Worm (Caenorhabditis elegans) whole organism, L1 larva: ENCODE results near the gene ZK673.11.
A peak's percentile ranks its signal among the peaks of the same experiment; 100 is the strongest.

Source experiments
- C04F5.9 ChIP-seq: sonication (generic microtip); optimal IDR thresholded peaks from 2 replicates; lab custom pipeline; 2016; ENCODE audit warnings: missing genetic modification characterization, missing compliant biosample characterization
- C34B4.2 ChIP-seq: sonication (generic microtip); optimal IDR thresholded peaks from 2 replicates; lab custom pipeline; 2017; ENCODE audit warnings: mild to moderate bottlenecking, missing genetic modification characterization, missing compliant biosample characterization
- F16B12.6 ChIP-seq: fragments of 150-350 bp; optimal IDR thresholded peaks from 2 replicates; lab custom pipeline; 2014; ENCODE audit warnings: missing biosample characterization, missing genetic modification characterization
- aha-1 ChIP-seq: fragments of 150-350 bp; optimal IDR thresholded peaks from 2 replicates; lab custom pipeline; 2014; ENCODE audit warnings: missing biosample characterization, missing genetic modification characterization
- aly-2 ChIP-seq: fragments of 150-350 bp; optimal IDR thresholded peaks from 2 replicates; lab custom pipeline; 2014; ENCODE audit warnings: missing biosample characterization, missing genetic modification characterization
- ama-1 ChIP-seq: fragments of 150-350 bp; optimal IDR thresholded peaks from 2 replicates; lab custom pipeline; 2014
- blmp-1 ChIP-seq: fragments of 150-350 bp; optimal IDR thresholded peaks from 2 replicates; lab custom pipeline; 2014; ENCODE audit warnings: missing biosample characterization, missing genetic modification characterization
- ceh-63 ChIP-seq: fragments of 200-800 bp; sonication (Bioruptor generic); optimal IDR thresholded peaks from 2 replicates; lab custom pipeline; 2018; ENCODE audit warnings: mild to moderate bottlenecking, missing genetic modification characterization, missing compliant biosample characterization
- ceh-88 ChIP-seq: fragments of 200-800 bp; sonication (Bioruptor generic); IDR thresholded peaks from 2 replicates; pipeline ENCODE4 v1.3.6; 2022; ENCODE audit warnings: missing genetic modification characterization, missing compliant biosample characterization
- efl-1 ChIP-seq, 4 experiments: fragments of 150-350 bp; optimal IDR thresholded peaks in 3 of 4; peaks in 1 of 4; 1 replicate in 1 of 4; 2 replicates in 3 of 4; lab custom pipeline; 2014; ENCODE audit warnings: missing biosample characterization in 2 of 4, missing genetic modification characterization in 2 of 4, missing genetic modification reagents in 2 of 4
- egl-27 ChIP-seq, 2 experiments: fragments of 150-350 bp in 1 of 2; sonication (generic microtip); optimal IDR thresholded peaks; 3 replicates each; lab custom pipeline; 2017 to 2018; ENCODE audit warnings: missing biosample characterization in 2 of 2, missing genetic modification characterization in 2 of 2, missing genetic modification reagents in 2 of 2
- elt-2 ChIP-seq: sonication (generic microtip); optimal IDR thresholded peaks from 2 replicates; lab custom pipeline; 2016; ENCODE audit warnings: missing genetic modification characterization, mild to moderate bottlenecking, inconsistent platforms, missing compliant biosample characterization, missing genetic modification reagents
- fkh-10 ChIP-seq: sonication (generic microtip); optimal IDR thresholded peaks from 2 replicates; lab custom pipeline; 2017; ENCODE audit warnings: missing biosample characterization, missing genetic modification reagents, missing genetic modification characterization
- fos-1 ChIP-seq: fragments of 150-350 bp; optimal IDR thresholded peaks from 2 replicates; lab custom pipeline; 2014; ENCODE audit warnings: missing biosample characterization, missing genetic modification characterization
- hlh-4 ChIP-seq: sonication (generic microtip); optimal IDR thresholded peaks from 2 replicates; lab custom pipeline; 2016; ENCODE audit warnings: mild to moderate bottlenecking, missing genetic modification characterization, missing compliant biosample characterization
- jun-1 ChIP-seq: fragments of 150-350 bp; optimal IDR thresholded peaks from 2 replicates; lab custom pipeline; 2014; ENCODE audit warnings: missing biosample characterization, missing genetic modification reagents, missing genetic modification characterization
- lin-14 ChIP-seq: fragments of 200-800 bp; sonication (Bioruptor generic); optimal IDR thresholded peaks from 2 replicates; lab custom pipeline; 2018; ENCODE audit warnings: mild to moderate bottlenecking, missing genetic modification characterization, moderate library complexity, missing compliant biosample characterization
- lin-35 ChIP-seq, 2 experiments: fragments of 150-350 bp; optimal IDR thresholded peaks; 2 replicates each; lab custom pipeline; 2014; ENCODE audit warnings: missing biosample characterization in 2 of 2, missing genetic modification characterization in 2 of 2, missing genetic modification reagents in 2 of 2
- lin-39 ChIP-seq: fragments of 150-350 bp; optimal IDR thresholded peaks from 2 replicates; lab custom pipeline; 2014; ENCODE audit warnings: missing biosample characterization, missing genetic modification reagents, missing genetic modification characterization
- lir-3 ChIP-seq: sonication (generic microtip); optimal IDR thresholded peaks from 2 replicates; lab custom pipeline; 2016; ENCODE audit warnings: mild to moderate bottlenecking, missing genetic modification characterization, moderate library complexity, missing compliant biosample characterization; ENCODE audit not compliant: poor library complexity
- mab-9 ChIP-seq: fragments of 200-800 bp; sonication (Bioruptor generic); IDR thresholded peaks from 2 replicates; pipeline ENCODE4 v1.3.6; 2022; ENCODE audit warnings: missing genetic modification reagents, missing genetic modification characterization, missing compliant biosample characterization
- nhr-12 ChIP-seq: sonication (generic microtip); optimal IDR thresholded peaks from 2 replicates; lab custom pipeline; 2017; ENCODE audit warnings: missing biosample characterization, missing genetic modification characterization
- nhr-71 ChIP-seq: sonication (generic microtip); optimal IDR thresholded peaks from 2 replicates; lab custom pipeline; 2016; ENCODE audit warnings: mild to moderate bottlenecking, missing genetic modification characterization, moderate library complexity, missing compliant biosample characterization
- nhr-76 ChIP-seq: sonication (generic microtip); optimal IDR thresholded peaks from 2 replicates; lab custom pipeline; 2017; ENCODE audit warnings: missing biosample characterization, missing genetic modification characterization
- nhr-77 ChIP-seq: fragments of 150-350 bp; optimal IDR thresholded peaks from 2 replicates; lab custom pipeline; 2014; ENCODE audit warnings: missing biosample characterization, missing genetic modification characterization
- nhr-84 ChIP-seq: sonication (generic microtip); optimal IDR thresholded peaks from 2 replicates; lab custom pipeline; 2017; ENCODE audit warnings: missing biosample characterization, missing genetic modification characterization
- nhr-85 ChIP-seq: sonication (generic microtip); peaks from one replicate; lab custom pipeline; 2016; ENCODE audit warnings: missing genetic modification characterization, inconsistent platforms, missing compliant biosample characterization
- pax-3 ChIP-seq: fragments of 200-800 bp; sonication (Bioruptor generic); optimal IDR thresholded peaks from 2 replicates; lab custom pipeline; 2018; ENCODE audit warnings: mild to moderate bottlenecking, missing genetic modification characterization, moderate library complexity, missing compliant biosample characterization
- skn-1 ChIP-seq: fragments of 150-350 bp; optimal IDR thresholded peaks from 2 replicates; lab custom pipeline; 2014; ENCODE audit warnings: missing biosample characterization, missing genetic modification characterization
- snpc-4 ChIP-seq: fragments of 150-350 bp; optimal IDR thresholded peaks from 2 replicates; lab custom pipeline; 2014; ENCODE audit warnings: missing biosample characterization, missing genetic modification characterization
- snu-23 ChIP-seq: sonication (generic microtip); optimal IDR thresholded peaks from 2 replicates; lab custom pipeline; 2016; ENCODE audit warnings: missing genetic modification characterization, missing compliant biosample characterization
- sup-37 ChIP-seq: fragments of 200-800 bp; sonication (Bioruptor generic); optimal IDR thresholded peaks from 2 replicates; lab custom pipeline; 2018; ENCODE audit warnings: mild to moderate bottlenecking, missing genetic modification characterization, missing compliant biosample characterization
- tbx-2 ChIP-seq: sonication (generic microtip); optimal IDR thresholded peaks from 2 replicates; lab custom pipeline; 2016; ENCODE audit warnings: missing genetic modification characterization, missing compliant biosample characterization
- unc-30 ChIP-seq: sonication (generic microtip); optimal IDR thresholded peaks from 2 replicates; lab custom pipeline; 2017; ENCODE audit warnings: missing biosample characterization, missing genetic modification characterization
- unc-98 ChIP-seq: fragments of 200-800 bp; sonication (Bioruptor generic); IDR thresholded peaks from 2 replicates; pipeline ENCODE4 v1.3.6; 2022; ENCODE audit warnings: missing genetic modification characterization, missing compliant biosample characterization
- zip-4 ChIP-seq: fragments of 200-800 bp; sonication (Bioruptor generic); optimal IDR thresholded peaks from 2 replicates; lab custom pipeline; 2018; ENCODE audit warnings: mild to moderate bottlenecking, missing genetic modification characterization, moderate library complexity, missing compliant biosample characterization

Gene ZK673.11

ce11 chrII:10480043-10480442, 23.0 kb downstream of the ZK673.11 start:
- TF ChIP-seq snu-23 (GFP tag; lab: Kevin White, UChicago) = no peak
- TF ChIP-seq sup-37 (GFP tag; lab: Kevin White, UChicago) = no peak
- no peak for TF ChIP-seq blmp-1 (tag; lab: Kevin White, UChicago)

- no peak for TF ChIP-seq nhr-84 (tag; lab: Kevin White, UChicago)
- TF ChIP-seq nhr-85 (tag; lab: Kevin White, UChicago) = peak; percentile 21
- no peak for TF ChIP-seq fkh-10 (GFP tag; lab: Kevin White, UChicago)
- TF ChIP-seq efl-1 (optimal IDR thresholded peaks at IDR 0.05; lab: Kevin White, UChicago) = no peak
- peak in 1 of 2 experiments; percentile 56 for TF ChIP-seq efl-1 (GFP tag; optimal IDR thresholded peaks at IDR 0.05 in 1 of 2; lab: Kevin White, UChicago)
- TF ChIP-seq nhr-12 (tag; lab: Kevin White, UChicago) = no peak
- no peak for TF ChIP-seq aha-1
- TF ChIP-seq unc-98 (GFP tag; lab: Robert Waterston, UW) = no peak
Observed at ce11 chrII:10481824-10482556, 24.9 kb downstream of the ZK673.11 start, which contains the start of the genes clec-60 and ZK666.11. TSS of gene clec-60 (minus strand) at chrII:10481874. TSS of gene ZK666.11 (plus strand) at chrII:10482522.

ce11 chrII:10482899-10483298, 25.8 kb downstream of the ZK673.11 start:
- no peak for TF ChIP-seq F16B12.6
- no peak for TF ChIP-seq unc-30
- TF ChIP-seq lin-39 (tag; lab: Kevin White, UChicago) = no peak
- no peak for TF ChIP-seq C34B4.2 (tag; lab: Kevin White, UChicago)
- no peak for TF ChIP-seq hlh-4 (tag; lab: Kevin White, UChicago)
- no peak for TF ChIP-seq nhr-71 (tag; lab: Kevin White, UChicago)
- no peak for TF ChIP-seq C04F5.9 (tag; lab: Kevin White, UChicago)
- TF ChIP-seq nhr-76 (tag; lab: Kevin White, UChicago) = no peak
- TF ChIP-seq lir-3 (tag; lab: Kevin White, UChicago) = no peak
- no peak for TF ChIP-seq lin-35 (GFP tag; optimal IDR thresholded peaks at IDR 0.05; lab: Kevin White, UChicago)
- no peak for TF ChIP-seq nhr-77 (tag; lab: Kevin White, UChicago)
- TF ChIP-seq mab-9 (GFP tag; lab: Robert Waterston, UW) = no peak
- no peak for TF ChIP-seq egl-27 (tag; optimal IDR thresholded peaks at IDR 0.05; lab: Kevin White, UChicago)

- no peak for TF ChIP-seq ceh-63 (GFP tag; lab: Kevin White, UChicago)
Observed at ce11 chrII:10483860-10484259, 26.8 kb downstream of the ZK673.11 start.

- TF ChIP-seq skn-1 (tag; lab: Kevin White, UChicago) (no peak), fkh-10 (GFP tag; lab: Kevin White, UChicago) (no peak), elt-2 (tag; lab: Kevin White, UChicago) (peak; percentile 46), efl-1 (optimal IDR thresholded peaks at IDR 0.05; lab: Kevin White, UChicago) (no peak), efl-1 (GFP tag; optimal IDR thresholded peaks at IDR 0.05 in 1 of 2; lab: Kevin White, UChicago) (peak in 1 of 2 experiments; percentile 86), snpc-4 (tag; lab: Kevin White, UChicago) (no peak), aha-1 (no peak)
- TF ChIP-seq, all 84 proteins: peak for 2
Observed at ce11 chrII:10485640-10486039, 28.6 kb downstream of the ZK673.11 start.

ce11 chrII:10486738-10487137, 29.7 kb downstream of the ZK673.11 start, which contains the start of gene ZK666.15:
TSS of gene ZK666.15 (plus strand) at chrII:10487038.
- no peak for TF ChIP-seq lin-14 (GFP tag; lab: Kevin White, UChicago)
- no peak for TF ChIP-seq pax-3 (tag; lab: Kevin White, UChicago)
- no peak for TF ChIP-seq fos-1 (tag; lab: Kevin White, UChicago)
- TF ChIP-seq jun-1 (tag; lab: Kevin White, UChicago) = no peak
- TF ChIP-seq ama-1 = no peak
- no peak for TF ChIP-seq egl-27 (tag; optimal IDR thresholded peaks at IDR 0.05; lab: Kevin White, UChicago)
- no peak for TF ChIP-seq zip-4
- no peak for TF ChIP-seq efl-1 (optimal IDR thresholded peaks at IDR 0.05; lab: Kevin White, UChicago)
- TF ChIP-seq efl-1 (GFP tag; optimal IDR thresholded peaks at IDR 0.05 in 1 of 2; lab: Kevin White, UChicago) = no peak
- no peak for TF ChIP-seq ceh-88
- no peak for TF ChIP-seq aly-2 (tag; lab: Kevin White, UChicago)
- no peak for TF ChIP-seq tbx-2 (tag; lab: Kevin White, UChicago)
- TF ChIP-seq, all 84 proteins: peak for 0
